Fruit fly (Drosophila melanogaster): ENCODE data around the gene CG31106.

CG31106 gene

dm6 chr3R:25232271-25232989 is 16.3 kb downstream of the CG31106 start, which contains the start of gene Cad96Cb (continued):
- 0 out of 2 replicates have a peak, but pooled peaks have one; percentile 19 for TF ChIP-seq CG14667 (GFP tag; IDR thresholded peaks at IDR 0.05)
- TF ChIP-seq dysf (GFP tag; IDR thresholded peaks at IDR 0.05), result peak; percentile 73
- peak; percentile 85 for TF ChIP-seq CG3407 (GFP tag; optimal IDR thresholded peaks at IDR 0.05)
- TF ChIP-seq B-H1 (GFP tag; IDR thresholded peaks at IDR 0.05), result no peak; the same call in 2 of the 3 replicates
- peak; percentile 82 for TF ChIP-seq CG17385 (GFP tag; optimal IDR thresholded peaks at IDR 0.05)
- TF ChIP-seq corto (GFP tag; optimal IDR thresholded peaks at IDR 0.05), result peak; percentile 31
- TF ChIP-seq CG4328 (GFP tag; optimal IDR thresholded peaks at IDR 0.05), result peak; percentile 74
- peak; percentile 94 for TF ChIP-seq CG31441 (GFP tag; IDR thresholded peaks at IDR 0.05)
- peak; percentile 64 for TF ChIP-seq CG12155 (GFP tag; optimal IDR thresholded peaks at IDR 0.05)
- TF ChIP-seq CG5953 (GFP tag; IDR thresholded peaks at IDR 0.05), result no peak
- peak; percentile 66; the same call in 1 of the 3 replicates for TF ChIP-seq so (GFP tag; IDR thresholded peaks at IDR 0.05)
- peak; percentile 45; the same call in 1 of the 3 replicates for TF ChIP-seq Aef1 (GFP tag; IDR thresholded peaks at IDR 0.05)
- TF ChIP-seq Hr3 (GFP tag; optimal IDR thresholded peaks at IDR 0.05), result peak; percentile 79
- peak; percentile 82 for TF ChIP-seq slp2 (GFP tag; optimal IDR thresholded peaks at IDR 0.05)
- no peak for TF ChIP-seq Optix (GFP tag; IDR thresholded peaks at IDR 0.05)
- TF ChIP-seq CG11560 (tag; IDR thresholded peaks at IDR 0.05), result no peak
- peak; percentile 83 for TF ChIP-seq CG12236 (GFP tag; optimal IDR thresholded peaks at IDR 0.05)
- TF ChIP-seq Camta (GFP tag; optimal IDR thresholded peaks at IDR 0.05), result peak; percentile 86
- peak; percentile 23; the same call in 1 of the 2 replicates for TF ChIP-seq peb (GFP tag; IDR thresholded peaks at IDR 0.05)
- no peak; the same call in 1 of the 2 replicates for TF ChIP-seq ttk (GFP tag; IDR thresholded peaks at IDR 0.05)
- peak; percentile 63 for TF ChIP-seq CG6765 (GFP tag; optimal IDR thresholded peaks at IDR 0.05)
- no peak for TF ChIP-seq sens-2 (GFP tag; IDR thresholded peaks at IDR 0.05)
- peak; percentile 97 for TF ChIP-seq CG17361 (GFP tag; IDR thresholded peaks at IDR 0.05)
- peak; percentile 75 for TF ChIP-seq CG8944 (GFP tag; optimal IDR thresholded peaks at IDR 0.05)
- TF ChIP-seq CG12744 (GFP tag; optimal IDR thresholded peaks at IDR 0.05), result peak; percentile 69
- TF ChIP-seq CG6791 (GFP tag; IDR thresholded peaks at IDR 0.05; ENCODE audit: partially characterized antibody), result no peak
- peak; percentile 89 for TF ChIP-seq dmrt11E (tag; optimal IDR thresholded peaks at IDR 0.05)
- TF ChIP-seq Hand (GFP tag; optimal IDR thresholded peaks at IDR 0.05), result peak; percentile 20
- peak; percentile 80 for TF ChIP-seq bab2 (GFP tag; optimal IDR thresholded peaks at IDR 0.05)
- peak; percentile 65 for TF ChIP-seq sisA (GFP tag; IDR thresholded peaks at IDR 0.05)
- no peak for TF ChIP-seq D (optimal IDR thresholded peaks at IDR 0.05)
- TF ChIP-seq D (GFP tag; optimal IDR thresholded peaks at IDR 0.05), result peak; percentile 92
- no peak for TF ChIP-seq tap (tag; optimal IDR thresholded peaks at IDR 0.05)
- TF ChIP-seq Lpt (GFP tag; optimal IDR thresholded peaks at IDR 0.05), result no peak
- peak; percentile 38; the same call in 1 of the 3 replicates for TF ChIP-seq otp (GFP tag; IDR thresholded peaks at IDR 0.05)
- peak; percentile 65 for TF ChIP-seq chn (GFP tag; optimal IDR thresholded peaks at IDR 0.05)
- peak; percentile 43 for TF ChIP-seq ac (GFP tag; optimal IDR thresholded peaks at IDR 0.05)
- TF ChIP-seq CG10209 (GFP tag; optimal IDR thresholded peaks at IDR 0.05), result peak; percentile 85
- no peak for TF ChIP-seq CG7745 (tag; optimal IDR thresholded peaks at IDR 0.05)
- TF ChIP-seq Xrp1 (GFP tag; IDR thresholded peaks at IDR 0.05), result peak; percentile 77
- peak; percentile 76 for TF ChIP-seq CG10431 (GFP tag; optimal IDR thresholded peaks at IDR 0.05)
- TF ChIP-seq CG6683 (GFP tag; optimal IDR thresholded peaks at IDR 0.05), result no peak
- TF ChIP-seq gsb (GFP tag; IDR thresholded peaks at IDR 0.05), result no peak
- TF ChIP-seq tx (GFP tag; optimal IDR thresholded peaks at IDR 0.05), result peak; percentile 75
- no peak for TF ChIP-seq MESR4 (GFP tag; optimal IDR thresholded peaks at IDR 0.05)
- peak; percentile 43; the same call in 1 of the 2 replicates for TF ChIP-seq ap (GFP tag; IDR thresholded peaks at IDR 0.05)
- TF ChIP-seq HLHmδ (GFP tag; optimal IDR thresholded peaks at IDR 0.05), result no peak
- TF ChIP-seq Ravus (GFP tag; IDR thresholded peaks at IDR 0.05), result no peak
- peak; percentile 39 for TF ChIP-seq HmgZ (tag; optimal IDR thresholded peaks at IDR 0.05)
- no peak for TF ChIP-seq toy (GFP tag; IDR thresholded peaks at IDR 0.05)
- peak; percentile 74 for TF ChIP-seq pnt (GFP tag; optimal IDR thresholded peaks at IDR 0.05)

Data from whole organism, embryonic.